Worm (Caenorhabditis elegans): ENCODE measurements around the gene M163.21.

Gene M163.21

DNA sequence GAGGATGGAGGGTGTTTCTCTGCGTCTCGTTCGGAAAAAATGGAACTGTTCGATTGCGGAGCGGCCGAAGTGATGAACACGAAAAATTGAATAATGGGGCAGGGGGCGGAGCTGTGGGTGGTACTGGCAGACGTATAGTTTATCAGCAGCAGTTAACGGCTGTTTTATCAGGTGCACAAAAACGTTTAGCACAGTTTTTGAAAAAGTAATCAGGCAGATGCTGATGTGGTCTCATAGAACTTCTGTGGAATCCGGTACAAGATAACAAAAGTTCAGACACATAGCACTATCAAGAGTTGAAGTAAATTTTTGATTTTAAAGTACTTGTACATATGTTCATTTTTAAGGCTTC, 37.9 kb downstream of the M163.21 start (continued):
- TF ChIP-seq lin-13 (GFP tag; optimal IDR thresholded peaks at IDR 0.05) (no peak), unc-39 (tag; optimal IDR thresholded peaks at IDR 0.05) (no peak), hlh-11 (tag; optimal IDR thresholded peaks at IDR 0.05) (peak; percentile 41), egl-27 (tag; optimal IDR thresholded peaks at IDR 0.05) (no peak), dmd-6 (GFP tag; IDR thresholded peaks at IDR 0.05) (peak; percentile 35), mes-2 (tag; optimal IDR thresholded peaks at IDR 0.05; ENCODE audit: poor library complexity, severe bottlenecking) (no peak), nhr-11 (tag; optimal IDR thresholded peaks at IDR 0.05) (no peak), lin-15B (tag; optimal IDR thresholded peaks at IDR 0.05) (no peak), dmd-9 (GFP tag; IDR thresholded peaks at IDR 0.05) (no peak), duxl-1 (tag; optimal IDR thresholded peaks at IDR 0.05; ENCODE audit: poor library complexity) (no peak), daf-12 (tag; optimal IDR thresholded peaks at IDR 0.05) (no peak), spr-1 (tag; optimal IDR thresholded peaks at IDR 0.05) (no peak), T26A8.4 (GFP tag; IDR thresholded peaks at IDR 0.05) (no peak), pqm-1 (tag; optimal IDR thresholded peaks at IDR 0.05) (peak; percentile 72), ceh-28 (tag; optimal IDR thresholded peaks at IDR 0.05) (no peak), dve-1 (tag; optimal IDR thresholded peaks at IDR 0.05; ENCODE audit: insufficient read depth) (peak; percentile 54), mdl-1 (tag; optimal IDR thresholded peaks at IDR 0.05) (no peak), lin-1 (GFP tag; IDR thresholded peaks at IDR 0.05) (0 out of 2 replicates have a peak, but pooled peaks have one; percentile 20), ctbp-1 (GFP tag; IDR thresholded peaks at IDR 0.05) (no peak), aly-2 (tag; optimal IDR thresholded peaks at IDR 0.05) (no peak), mxl-3 (GFP tag; optimal IDR thresholded peaks at IDR 0.05) (peak; percentile 47), zip-11 (GFP tag; IDR thresholded peaks at IDR 0.05) (no peak), gei-8 (GFP tag; optimal IDR thresholded peaks at IDR 0.05) (no peak), nhr-237 (tag; optimal IDR thresholded peaks at IDR 0.05) (no peak), R02D3.7 (tag; optimal IDR thresholded peaks at IDR 0.05) (no peak), nhr-10 (tag; optimal IDR thresholded peaks at IDR 0.05) (no peak), nhr-111 (GFP tag; optimal IDR thresholded peaks at IDR 0.05) (no peak), cey-2 (tag; optimal IDR thresholded peaks at IDR 0.05; ENCODE audit: borderline replicate concordance, insufficient read depth) (no peak), unc-130 (GFP tag; optimal IDR thresholded peaks at IDR 0.05) (no peak), dmd-8 (GFP tag; IDR thresholded peaks at IDR 0.05) (0 out of 2 replicates have a peak, but pooled peaks have one; percentile 22), F10B5.3 (tag; optimal IDR thresholded peaks at IDR 0.05) (peak; percentile 7), ces-1 (GFP tag; optimal IDR thresholded peaks at IDR 0.05) (no peak), skn-1 (tag; optimal IDR thresholded peaks at IDR 0.05) (no peak), lin-29 (GFP tag; IDR thresholded peaks at IDR 0.05) (no peak), aha-1 (tag) (no peak), Y75B8A.6 (GFP tag; IDR thresholded peaks at IDR 0.05) (no peak), F37D6.2 (tag; optimal IDR thresholded peaks at IDR 0.05) (no peak), D1046.2 (GFP tag; IDR thresholded peaks at IDR 0.05) (no peak), snpc-1.2 (GFP tag; IDR thresholded peaks at IDR 0.05) (no peak), nhr-42 (GFP tag; IDR thresholded peaks at IDR 0.05) (no peak), ZK337.2 (GFP tag; IDR thresholded peaks at IDR 0.05) (no peak), F26F4.8 (GFP tag; conservative IDR thresholded peaks at IDR 0.05) (no peak), egl-43 (GFP tag; IDR thresholded peaks at IDR 0.05) (no peak), lsy-2 (tag; optimal IDR thresholded peaks at IDR 0.05) (no peak), fkh-10 (GFP tag; optimal IDR thresholded peaks at IDR 0.05) (no peak), daf-8 (GFP tag; IDR thresholded peaks at IDR 0.05) (no peak), nhr-76 (tag; optimal IDR thresholded peaks at IDR 0.05) (no peak), Y105C5A.15 (GFP tag; IDR thresholded peaks at IDR 0.05) (no peak), jun-1 (tag; optimal IDR thresholded peaks at IDR 0.05) (no peak), lim-7 (GFP tag; IDR thresholded peaks at IDR 0.05) (no peak), arid-1 (GFP tag; conservative IDR thresholded peaks at IDR 0.05) (no peak), nhr-102 (tag; optimal IDR thresholded peaks at IDR 0.05) (no peak), fos-1 (tag; optimal IDR thresholded peaks at IDR 0.05) (no peak)
